Fruit fly (Drosophila melanogaster) whole organism, pupa: ENCODE data around the gene CG13041.

Source experiments
- CG13204 ChIP-seq: fragments of 200-800 bp; sonication (Bioruptor generic); optimal IDR thresholded peaks from 2 replicates; lab custom pipeline; 2018; ENCODE audit warnings: missing biosample characterization, mild to moderate bottlenecking, missing genetic modification characterization, moderate library complexity
- CG8159 ChIP-seq: fragments of 200-800 bp; sonication (Bioruptor generic); optimal IDR thresholded peaks from 3 replicates; lab custom pipeline; 2018; ENCODE audit warnings: missing biosample characterization, mild to moderate bottlenecking, missing genetic modification characterization, moderate library complexity
- CG9948 ChIP-seq: fragments of 200-800 bp; sonication (Bioruptor generic); optimal IDR thresholded peaks from 2 replicates; lab custom pipeline; 2018; ENCODE audit warnings: missing biosample characterization, mild to moderate bottlenecking, missing genetic modification characterization, moderate library complexity
- D1 ChIP-seq: fragments of 200-800 bp; sonication (Bioruptor generic); optimal IDR thresholded peaks from 2 replicates; lab custom pipeline; 2018; ENCODE audit warnings: missing biosample characterization, mild to moderate bottlenecking, missing genetic modification characterization, moderate library complexity
- EcR ChIP-seq: fragments of 200-800 bp; sonication (Bioruptor generic); optimal IDR thresholded peaks from 3 replicates; lab custom pipeline; 2019; ENCODE audit warnings: missing biosample characterization, missing genetic modification characterization, mild to moderate bottlenecking, moderate library complexity, missing genetic modification reagents
- Pif1A ChIP-seq: fragments of 200-800 bp; sonication (Bioruptor generic); optimal IDR thresholded peaks from 3 replicates; lab custom pipeline; 2016; ENCODE audit warnings: missing biosample characterization, missing genetic modification characterization
- Pif1B ChIP-seq: fragments of 200-800 bp; sonication (Bioruptor generic); optimal IDR thresholded peaks from 3 replicates; lab custom pipeline; 2016; ENCODE audit warnings: missing biosample characterization, missing genetic modification characterization
- Snoo ChIP-seq: fragments of 200-800 bp; sonication (Bioruptor generic); optimal IDR thresholded peaks from 3 replicates; lab custom pipeline; 2017; ENCODE audit warnings: missing biosample characterization, mild to moderate bottlenecking, missing genetic modification characterization, inconsistent platforms

DNA sequence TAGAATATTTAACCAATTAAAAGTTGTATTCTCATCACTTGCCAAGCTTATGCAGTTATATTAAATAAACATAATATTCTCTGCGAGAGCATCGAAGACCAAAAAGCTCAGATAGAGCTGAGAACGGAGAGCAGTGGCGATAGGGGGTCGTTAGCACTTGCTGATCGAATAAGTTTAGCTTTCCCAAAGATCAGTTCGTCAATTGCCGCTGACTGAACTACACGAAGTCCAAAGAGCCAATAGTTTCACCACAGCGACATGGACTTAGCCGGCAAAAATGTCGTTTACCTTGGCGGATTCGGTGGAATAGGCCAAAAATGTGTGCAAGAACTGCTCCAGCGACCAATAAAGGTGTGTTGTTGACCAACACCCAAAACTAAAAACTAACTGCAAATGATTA lies 48.9 kb upstream of the CG13041 start, which contains the start of gene CG4842:
- no peak for TF ChIP-seq Pif1A (GFP tag; lab: Kevin White, UChicago)
- no peak for TF ChIP-seq D1 (tag; lab: Kevin White, UChicago)
- no peak for TF ChIP-seq CG13204
- no peak for TF ChIP-seq Pif1B
- no peak for TF ChIP-seq Snoo (tag; lab: Kevin White, UChicago)
- no peak for TF ChIP-seq CG9948
- TF ChIP-seq EcR (GFP tag; lab: Kevin White, UChicago): peak; percentile 7
- no peak for TF ChIP-seq CG8159 (tag; lab: Kevin White, UChicago)
